Worm (Caenorhabditis elegans) whole organism, early embryonic: Measurements from ENCODE around the gene pmp-1.

Source experiments
- F13C5.2 ChIP-seq: sonication (generic microtip); optimal IDR thresholded peaks from 2 replicates; lab custom pipeline; 2017; ENCODE audit warnings: mild to moderate bottlenecking, missing genetic modification characterization, inconsistent platforms, missing compliant biosample characterization
- ama-1 ChIP-seq: fragments of 150-350 bp; optimal IDR thresholded peaks from 2 replicates; lab custom pipeline; 2014
- ceh-13 ChIP-seq: fragments of 200-800 bp; sonication (Bioruptor generic); optimal IDR thresholded peaks from 2 replicates; lab custom pipeline; 2018; ENCODE audit warnings: mild to moderate bottlenecking, missing genetic modification characterization, missing compliant biosample characterization
- ets-7 ChIP-seq: sonication (generic microtip); optimal IDR thresholded peaks from 2 replicates; lab custom pipeline; 2016; ENCODE audit warnings: missing genotype, missing genetic modification characterization, missing compliant biosample characterization
- flt-1 ChIP-seq: fragments of 200-800 bp; sonication (Bioruptor generic); IDR thresholded peaks from 2 replicates; pipeline ENCODE4 v1.3.6; 2022; ENCODE audit warnings: missing genetic modification characterization, missing compliant biosample characterization
- tra-4 ChIP-seq: sonication (generic microtip); optimal IDR thresholded peaks from 2 replicates; lab custom pipeline; 2017; ENCODE audit warnings: missing genetic modification characterization, missing compliant biosample characterization

- no peak for TF ChIP-seq tra-4 (tag; lab: Kevin White, UChicago)
- no peak for TF ChIP-seq ama-1 (lab: Kevin White, UChicago)
- no peak for TF ChIP-seq flt-1
- no peak for TF ChIP-seq ets-7 (tag; lab: Kevin White, UChicago)
- TF ChIP-seq F13C5.2: no peak
- no peak for TF ChIP-seq ceh-13 (GFP tag; lab: Kevin White, UChicago)
These were observed 42.5 kb upstream of the pmp-1 start for ce11 chrII:6926054-6926453.
